Worm (Caenorhabditis elegans) whole organism, L2 larva: ENCODE results near the gene ZC13.2.

Source experiments
- alr-1 ChIP-seq: fragments of 150-350 bp; optimal IDR thresholded peaks from 2 replicates; lab custom pipeline; 2014; ENCODE audit warnings: missing biosample characterization, missing genetic modification characterization
- egl-27 ChIP-seq: sonication (generic microtip); optimal IDR thresholded peaks from 3 replicates; lab custom pipeline; 2017; ENCODE audit warnings: missing biosample characterization, missing genetic modification reagents, missing genetic modification characterization
- elt-1 ChIP-seq: fragments of 150-350 bp; optimal IDR thresholded peaks from 2 replicates; lab custom pipeline; 2014; ENCODE audit warnings: missing biosample characterization, missing genetic modification characterization
- gmeb-1 ChIP-seq: fragments of 150-350 bp; optimal IDR thresholded peaks from 2 replicates; lab custom pipeline; 2014; ENCODE audit warnings: missing biosample characterization, missing genetic modification characterization
- lin-13 ChIP-seq: fragments of 150-350 bp; optimal IDR thresholded peaks from 2 replicates; lab custom pipeline; 2014; ENCODE audit warnings: missing biosample characterization, missing genetic modification reagents, missing genetic modification characterization
- lin-39 ChIP-seq: fragments of 150-350 bp; optimal IDR thresholded peaks from 2 replicates; lab custom pipeline; 2014; ENCODE audit warnings: missing biosample characterization, missing genetic modification reagents, missing genetic modification characterization
- lsy-2 ChIP-seq, 2 experiments: fragments of 150-350 bp in 1 of 2; sonication (generic microtip) in 1 of 2; optimal IDR thresholded peaks; 2 replicates each; lab custom pipeline; 2014 to 2017; ENCODE audit warnings: missing biosample characterization in 2 of 2, missing genetic modification characterization in 2 of 2
- nhr-10 ChIP-seq: sonication (generic microtip); optimal IDR thresholded peaks from 2 replicates; lab custom pipeline; 2017; ENCODE audit warnings: missing biosample characterization, missing genetic modification characterization
- nhr-6 ChIP-seq: fragments of 150-350 bp; optimal IDR thresholded peaks from 2 replicates; lab custom pipeline; 2014; ENCODE audit warnings: missing biosample characterization, missing genetic modification characterization
- nhr-77 ChIP-seq: fragments of 150-350 bp; optimal IDR thresholded peaks from 2 replicates; lab custom pipeline; 2014; ENCODE audit warnings: missing biosample characterization, missing genetic modification characterization
- skn-1 ChIP-seq: sonication (generic microtip); optimal IDR thresholded peaks from 2 replicates; lab custom pipeline; 2017; ENCODE audit warnings: missing biosample characterization, missing genetic modification characterization
- snpc-4 ChIP-seq: fragments of 150-350 bp; optimal IDR thresholded peaks from 2 replicates; lab custom pipeline; 2014; ENCODE audit warnings: missing biosample characterization, missing genetic modification characterization

DNA sequence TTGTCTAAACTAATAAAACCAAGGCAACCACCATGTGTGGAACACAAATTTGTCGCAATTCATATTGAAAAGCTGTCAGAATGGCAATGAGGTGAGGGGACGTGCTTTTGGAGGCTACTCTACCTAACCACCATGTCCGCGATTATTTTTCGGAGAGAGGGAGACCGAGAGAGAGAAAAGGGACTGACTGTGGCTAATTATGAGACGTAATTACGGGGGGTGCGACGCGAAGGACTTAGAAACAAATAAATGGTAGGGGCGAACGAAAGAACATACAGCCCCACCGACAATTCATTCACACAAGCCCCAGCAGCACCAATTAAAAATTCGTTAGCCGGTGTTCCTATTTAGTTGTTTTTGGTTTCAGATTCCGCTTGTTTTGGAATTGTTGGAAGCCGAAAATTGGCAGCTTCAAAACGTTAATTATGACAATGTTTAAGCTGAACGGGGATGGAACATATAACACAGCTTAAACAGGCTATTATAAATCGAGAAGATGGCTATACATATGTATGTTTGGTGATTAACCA, 27.7 kb upstream of the ZC13.2 start:
- TF ChIP-seq lin-13 (no peak), lsy-2 (tag; optimal IDR thresholded peaks at IDR 0.05; lab: Kevin White, UChicago) (no peak), nhr-77 (tag; lab: Kevin White, UChicago) (no peak), egl-27 (tag; lab: Kevin White, UChicago) (no peak), elt-1 (tag; lab: Kevin White, UChicago) (no peak), lin-39 (tag; lab: Kevin White, UChicago) (no peak), nhr-6 (tag; lab: Kevin White, UChicago) (no peak), nhr-10 (tag; lab: Kevin White, UChicago) (no peak), snpc-4 (tag; lab: Kevin White, UChicago) (no peak), skn-1 (tag; lab: Kevin White, UChicago) (no peak), alr-1 (tag; lab: Kevin White, UChicago) (no peak), gmeb-1 (tag; lab: Kevin White, UChicago) (no peak)
